Worm (Caenorhabditis elegans) whole organism, L3 larva: ENCODE measurements around the gene acr-12.

Experiments
- ama-1 ChIP-seq: fragments of 150-350 bp; optimal IDR thresholded peaks from 2 replicates; lab custom pipeline; 2018
- nhr-77 ChIP-seq: fragments of 150-350 bp; optimal IDR thresholded peaks from 2 replicates; lab custom pipeline; 2014; ENCODE audit warnings: missing biosample characterization, missing genetic modification characterization
- unc-39 ChIP-seq: sonication (generic microtip); optimal IDR thresholded peaks from 4 replicates; lab custom pipeline; 2017; ENCODE audit warnings: missing biosample characterization, missing genetic modification characterization

ce11 chrX:13514384-13514783, 18.3 kb upstream of the acr-12 start:
- no peak for TF ChIP-seq ama-1
- TF ChIP-seq nhr-77 (tag; lab: Kevin White, UChicago), result peak; percentile 94
- TF ChIP-seq unc-39 (tag; lab: Kevin White, UChicago), result no peak
